Fruit fly (Drosophila melanogaster) whole organism, embryonic: ENCODE data around the gene CG31495.

Experiments
- Aef1 ChIP-seq: fragments of 200-800 bp; sonication (Bioruptor generic); IDR thresholded peaks from 3 replicates; pipeline ENCODE4 v1.3.6; 2022; ENCODE audit warnings: missing biosample characterization, missing genetic modification characterization
- Atf3 ChIP-seq: fragments of 200-800 bp; sonication (Bioruptor generic); optimal IDR thresholded peaks from 3 replicates; lab custom pipeline; 2016; ENCODE audit warnings: missing biosample characterization, missing genetic modification characterization
- CG10147 ChIP-seq: fragments of 200-800 bp; sonication (Bioruptor generic); optimal IDR thresholded peaks from 2 replicates; lab custom pipeline; 2019; ENCODE audit warnings: missing biosample characterization, mild to moderate bottlenecking, missing genetic modification characterization, moderate library complexity
- CG11504 ChIP-seq: fragments of 200-800 bp; sonication (Bioruptor generic); optimal IDR thresholded peaks from 3 replicates; lab custom pipeline; 2019; ENCODE audit warnings: missing biosample characterization, mild to moderate bottlenecking, missing genetic modification characterization, moderate library complexity
- CG12299 ChIP-seq: fragments of 200-800 bp; sonication (Bioruptor generic); optimal IDR thresholded peaks from 2 replicates; lab custom pipeline; 2018; ENCODE audit warnings: missing biosample characterization, mild to moderate bottlenecking, missing genetic modification characterization
- CG13424 ChIP-seq: fragments of 200-800 bp; sonication (Bioruptor generic); optimal IDR thresholded peaks from 2 replicates; lab custom pipeline; 2019; ENCODE audit warnings: missing biosample characterization, mild to moderate bottlenecking, missing genetic modification characterization, moderate library complexity
- CG13624 ChIP-seq: fragments of 200-800 bp; sonication (Bioruptor generic); optimal IDR thresholded peaks from 2 replicates; lab custom pipeline; 2016; ENCODE audit warnings: missing biosample characterization, missing genetic modification characterization
- CG14014 ChIP-seq: fragments of 200-800 bp; sonication (Bioruptor generic); IDR thresholded peaks from 2 replicates; pipeline ENCODE4 v1.3.6; 2022; ENCODE audit warnings: missing biosample characterization, missing genetic modification characterization
- CG15073 ChIP-seq: fragments of 200-800 bp; sonication (Bioruptor generic); optimal IDR thresholded peaks from 2 replicates; lab custom pipeline; 2016; ENCODE audit warnings: missing biosample characterization, missing genetic modification characterization
- CG15601 ChIP-seq: fragments of 200-800 bp; sonication (Bioruptor generic); optimal IDR thresholded peaks from 3 replicates; lab custom pipeline; 2019; ENCODE audit warnings: missing biosample characterization, mild to moderate bottlenecking, missing genetic modification characterization, moderate library complexity
- CG16813 ChIP-seq: fragments of 200-800 bp; sonication (Bioruptor generic); IDR thresholded peaks from 3 replicates; pipeline ENCODE4 v1.3.6; 2022; ENCODE audit warnings: missing biosample characterization, missing genetic modification characterization; ENCODE audit not compliant: partially characterized antibody
- CG17359 ChIP-seq: fragments of 200-800 bp; sonication (Bioruptor generic); optimal IDR thresholded peaks from 3 replicates; lab custom pipeline; 2018; ENCODE audit warnings: missing biosample characterization, mild to moderate bottlenecking, missing genetic modification characterization, moderate library complexity
- CG17912 ChIP-seq: fragments of 200-800 bp; sonication (Bioruptor generic); optimal IDR thresholded peaks from 2 replicates; lab custom pipeline; 2018; ENCODE audit warnings: missing biosample characterization, mild to moderate bottlenecking, missing genetic modification characterization
- CG1792 ChIP-seq: fragments of 200-800 bp; sonication (Bioruptor generic); optimal IDR thresholded peaks from 2 replicates; lab custom pipeline; 2016; ENCODE audit warnings: missing biosample characterization, missing genetic modification characterization
- CG18599 ChIP-seq: fragments of 200-800 bp; sonication (Bioruptor generic); optimal IDR thresholded peaks from 3 replicates; lab custom pipeline; 2017; ENCODE audit warnings: missing biosample characterization, missing genetic modification characterization, mild to moderate bottlenecking, moderate library complexity, missing genetic modification reagents
- CG2202 ChIP-seq: fragments of 200-800 bp; sonication (Bioruptor generic); optimal IDR thresholded peaks from 2 replicates; lab custom pipeline; 2018; ENCODE audit warnings: missing biosample characterization, mild to moderate bottlenecking, missing genetic modification characterization
- CG3838 ChIP-seq: fragments of 200-800 bp; sonication (Bioruptor generic); optimal IDR thresholded peaks from 3 replicates; lab custom pipeline; 2016; ENCODE audit warnings: missing biosample characterization, missing genetic modification characterization
- CG42726 ChIP-seq: fragments of 200-800 bp; sonication (Bioruptor generic); IDR thresholded peaks from 2 replicates; pipeline ENCODE4 v1.3.6; 2022; ENCODE audit warnings: missing biosample characterization, missing genetic modification characterization; ENCODE audit not compliant: partially characterized antibody
- CG43689 ChIP-seq: fragments of 200-800 bp; sonication (Bioruptor generic); IDR thresholded peaks from 2 replicates; pipeline ENCODE4 v1.3.6; 2022; ENCODE audit warnings: missing biosample characterization, missing genetic modification characterization
- CG4854 ChIP-seq: fragments of 200-800 bp; sonication (Bioruptor generic); optimal IDR thresholded peaks from 2 replicates; lab custom pipeline; 2016; ENCODE audit warnings: missing biosample characterization, missing genetic modification characterization, inconsistent platforms
- CG6254 ChIP-seq: fragments of 200-800 bp; sonication (Bioruptor generic); optimal IDR thresholded peaks from 3 replicates; lab custom pipeline; 2017; ENCODE audit warnings: mild to moderate bottlenecking, missing biosample characterization, missing genetic modification reagents, missing genetic modification characterization
- CG7839 ChIP-seq: fragments of 200-800 bp; sonication (Bioruptor generic); optimal IDR thresholded peaks from 3 replicates; lab custom pipeline; 2018; ENCODE audit warnings: missing biosample characterization, mild to moderate bottlenecking, missing genetic modification characterization, moderate library complexity
- CTCF ChIP-seq: fragments of 200-800 bp; sonication (Bioruptor generic); optimal IDR thresholded peaks from 2 replicates; lab custom pipeline; 2017; ENCODE audit warnings: missing biosample characterization, mild to moderate bottlenecking, missing genetic modification characterization, moderate library complexity
- Eip74EF ChIP-seq, 2 experiments: fragments of 200-800 bp in 1 of 2; fragments of >200 bp in 1 of 2; sonication (Bioruptor generic) in 1 of 2; optimal IDR thresholded peaks; 2 replicates each; lab custom pipeline; 2017 to 2019; ENCODE audit warnings: missing biosample characterization in 2 of 2, missing genetic modification characterization in 2 of 2, mild to moderate bottlenecking in 1 of 2, moderate library complexity in 1 of 2
- Jarid2 ChIP-seq: fragments of 200-800 bp; sonication (Bioruptor generic); optimal IDR thresholded peaks from 3 replicates; lab custom pipeline; 2017; ENCODE audit warnings: mild to moderate bottlenecking, missing biosample characterization, missing genetic modification reagents, missing genetic modification characterization
- MESR4 ChIP-seq: fragments of 200-800 bp; sonication (Bioruptor generic); optimal IDR thresholded peaks from 2 replicates; lab custom pipeline; 2018; ENCODE audit warnings: missing biosample characterization, mild to moderate bottlenecking, missing genetic modification characterization, moderate library complexity
- Mrtf ChIP-seq: fragments of 200-800 bp; sonication (Bioruptor generic); IDR thresholded peaks from 3 replicates; pipeline ENCODE4 v1.3.6; 2022; ENCODE audit warnings: missing biosample characterization, missing genetic modification characterization
- Myb ChIP-seq: fragments of 200-800 bp; sonication (Bioruptor generic); optimal IDR thresholded peaks from 2 replicates; lab custom pipeline; 2016; ENCODE audit warnings: missing biosample characterization, missing genetic modification characterization
- NFAT ChIP-seq: fragments of 200-800 bp; sonication (Bioruptor generic); IDR thresholded peaks from 2 replicates; pipeline ENCODE4 v1.3.6; 2022; ENCODE audit warnings: missing biosample characterization, missing genetic modification characterization
- Neu2 ChIP-seq: fragments of 200-800 bp; sonication (Bioruptor generic); optimal IDR thresholded peaks from 3 replicates; lab custom pipeline; 2016; ENCODE audit warnings: missing biosample characterization, missing genetic modification characterization, borderline replicate concordance
- Oaz ChIP-seq: fragments of 200-800 bp; sonication (Bioruptor generic); IDR thresholded peaks from 2 replicates; pipeline ENCODE4 v1.3.6; 2022; ENCODE audit warnings: missing biosample characterization, missing genetic modification characterization
- Sry-δ ChIP-seq: fragments of 200-800 bp; sonication (Bioruptor generic); optimal IDR thresholded peaks from 2 replicates; lab custom pipeline; 2016; ENCODE audit warnings: missing biosample characterization, missing genetic modification characterization
- Usf ChIP-seq: fragments of 200-800 bp; sonication (Bioruptor generic); optimal IDR thresholded peaks from 2 replicates; lab custom pipeline; 2017; ENCODE audit warnings: missing genotype, missing biosample characterization, missing genetic modification characterization
- YL-1 ChIP-seq: fragments of 200-800 bp; sonication (Bioruptor generic); optimal IDR thresholded peaks from 3 replicates; lab custom pipeline; 2017; ENCODE audit warnings: missing biosample characterization, mild to moderate bottlenecking, missing genetic modification characterization
- ab ChIP-seq: fragments of 200-800 bp; sonication (Bioruptor generic); optimal IDR thresholded peaks from 2 replicates; lab custom pipeline; 2016; ENCODE audit warnings: missing biosample characterization, missing genetic modification characterization
- ato ChIP-seq: fragments of 200-800 bp; sonication (Bioruptor generic); IDR thresholded peaks from 2 replicates; pipeline ENCODE4 v1.3.6; 2022; ENCODE audit warnings: missing biosample characterization, missing genetic modification characterization; ENCODE audit not compliant: partially characterized antibody
- bcd ChIP-seq: fragments of 200-800 bp; sonication (Bioruptor generic); optimal IDR thresholded peaks from 2 replicates; lab custom pipeline; 2017; ENCODE audit warnings: missing biosample characterization, mild to moderate bottlenecking, missing genetic modification characterization
- cad ChIP-seq: fragments of >200 bp; optimal IDR thresholded peaks from 2 replicates; lab custom pipeline; 2017; ENCODE audit warnings: missing biosample characterization, missing genetic modification characterization
- esg ChIP-seq: fragments of 200-800 bp; sonication (Bioruptor generic); conservative IDR thresholded peaks from 2 replicates; pipeline ENCODE4 v1.3.6; 2022; ENCODE audit warnings: missing biosample characterization, missing genetic modification characterization
- fd3F ChIP-seq: fragments of 200-800 bp; sonication (Bioruptor generic); optimal IDR thresholded peaks from 2 replicates; lab custom pipeline; 2018; ENCODE audit warnings: missing biosample characterization, mild to moderate bottlenecking, missing genetic modification characterization, moderate library complexity
- gfzf ChIP-seq: fragments of 200-800 bp; sonication (Bioruptor generic); optimal IDR thresholded peaks from 2 replicates; lab custom pipeline; 2016; ENCODE audit warnings: missing biosample characterization, mild to moderate bottlenecking, missing genetic modification characterization, moderate library complexity
- kni ChIP-seq: fragments of 200-800 bp; sonication (Bioruptor generic); optimal IDR thresholded peaks from 3 replicates; lab custom pipeline; 2017; ENCODE audit warnings: mild to moderate bottlenecking, missing biosample characterization, missing genetic modification reagents, missing genetic modification characterization
- maf-S ChIP-seq: fragments of 200-800 bp; sonication (Bioruptor generic); optimal IDR thresholded peaks from 2 replicates; lab custom pipeline; 2016; ENCODE audit warnings: missing biosample characterization, missing genetic modification characterization
- nerfin-1 ChIP-seq: fragments of 200-800 bp; sonication (Bioruptor generic); optimal IDR thresholded peaks from 3 replicates; lab custom pipeline; 2019; ENCODE audit warnings: missing biosample characterization, mild to moderate bottlenecking, missing genetic modification characterization, moderate library complexity
- pb ChIP-seq: fragments of 200-800 bp; sonication (Bioruptor generic); optimal IDR thresholded peaks from 3 replicates; lab custom pipeline; 2016; ENCODE audit warnings: missing biosample characterization, missing genetic modification characterization
- ranshi ChIP-seq: fragments of 200-800 bp; sonication (Bioruptor generic); IDR thresholded peaks from 2 replicates; pipeline ENCODE4 v1.3.6; 2022; ENCODE audit warnings: missing biosample characterization, missing genetic modification characterization
- row ChIP-seq: fragments of 200-800 bp; sonication (Bioruptor generic); IDR thresholded peaks from 3 replicates; pipeline ENCODE4 v1.3.6; 2022; ENCODE audit warnings: missing biosample characterization, missing genetic modification characterization
- slou ChIP-seq: fragments of 200-800 bp; sonication (Bioruptor generic); optimal IDR thresholded peaks from 3 replicates; lab custom pipeline; 2016; ENCODE audit warnings: missing biosample characterization, missing genetic modification characterization
- sob ChIP-seq: fragments of 200-800 bp; sonication (Bioruptor generic); IDR thresholded peaks from 2 replicates; pipeline ENCODE4 v1.3.6; 2022; ENCODE audit warnings: missing biosample characterization, missing genetic modification characterization
- tin ChIP-seq: fragments of 200-800 bp; sonication (Bioruptor generic); optimal IDR thresholded peaks from 3 replicates; lab custom pipeline; 2016; ENCODE audit warnings: missing biosample characterization, missing genetic modification characterization

The CG31495 gene

dm6 chr3R:13793979-13794665 is 45.6 kb downstream of the CG31495 start (continued):
- no peak for TF ChIP-seq CG16813 (GFP tag; lab: Robert Waterston, UW)
- no peak for TF ChIP-seq Neu2 (GFP tag; lab: Kevin White, UChicago)
- TF ChIP-seq Aef1 (GFP tag; lab: Robert Waterston, UW) = no peak
- TF ChIP-seq Usf (GFP tag; lab: Kevin White, UChicago) = peak; percentile 33
- TF ChIP-seq Eip74EF (GFP tag; optimal IDR thresholded peaks at IDR 0.05; lab: Kevin White, UChicago) = peak in 1 of 2 experiments; percentile 4
- TF ChIP-seq CG7839 (tag; lab: Kevin White, UChicago) = peak; percentile 71
- no peak for TF ChIP-seq Sry-δ (GFP tag; lab: Kevin White, UChicago)
- TF ChIP-seq nerfin-1 (tag; lab: Kevin White, UChicago) = peak; percentile 66
- no peak for TF ChIP-seq pb (GFP tag; lab: Kevin White, UChicago)
- TF ChIP-seq YL-1 (GFP tag; lab: Kevin White, UChicago) = no peak
- TF ChIP-seq CG1792 (GFP tag; lab: Kevin White, UChicago) = no peak
- TF ChIP-seq CG42726 (GFP tag; lab: Robert Waterston, UW) = no peak
- TF ChIP-seq ab (GFP tag; lab: Kevin White, UChicago) = no peak
- TF ChIP-seq CG14014 (GFP tag; lab: Robert Waterston, UW) = no peak
- no peak for TF ChIP-seq CG17912 (GFP tag; lab: Kevin White, UChicago)
- no peak for TF ChIP-seq CG15073
- TF ChIP-seq MESR4 = no peak
- no peak for TF ChIP-seq CG43689 (GFP tag; lab: Robert Waterston, UW)
- TF ChIP-seq CG3838 (GFP tag; lab: Kevin White, UChicago) = peak; percentile 31
- peak; percentile 81 for TF ChIP-seq CG11504 (tag; lab: Kevin White, UChicago)
- TF ChIP-seq Myb = no peak
- TF ChIP-seq CG12299 = peak; percentile 6
- TF ChIP-seq gfzf = no peak
- peak; percentile 67 for TF ChIP-seq row
- TF ChIP-seq maf-S (GFP tag; lab: Kevin White, UChicago) = no peak
- no peak for TF ChIP-seq NFAT (GFP tag; lab: Robert Waterston, UW)
- no peak for TF ChIP-seq CG4854 (GFP tag; lab: Kevin White, UChicago)
- TF ChIP-seq bcd (GFP tag; lab: Kevin White, UChicago) = peak; percentile 52
- peak; percentile 82 for TF ChIP-seq CG15601
- no peak for TF ChIP-seq slou (GFP tag; lab: Kevin White, UChicago)
- TF ChIP-seq CG17359 (tag; lab: Kevin White, UChicago) = peak; percentile 73
- TF ChIP-seq CG2202 (tag; lab: Kevin White, UChicago) = peak; percentile 70
- TF ChIP-seq CG6254 (GFP tag; lab: Kevin White, UChicago) = peak; percentile 55
- peak; percentile 64 for TF ChIP-seq esg (GFP tag; lab: Robert Waterston, UW)
- no peak for TF ChIP-seq CTCF (GFP tag; lab: Kevin White, UChicago)
- peak; percentile 17; the same call in 1 of the 2 replicates for TF ChIP-seq sob (GFP tag; lab: Robert Waterston, UW)
- TF ChIP-seq CG18599 (GFP tag; lab: Kevin White, UChicago) = peak; percentile 57
- no peak for TF ChIP-seq ato (GFP tag; lab: Robert Waterston, UW)
- 0 out of 2 replicates have a peak, but pooled peaks have one; percentile 25 for TF ChIP-seq ranshi (GFP tag; lab: Robert Waterston, UW)
- no peak for TF ChIP-seq CG13624 (GFP tag; lab: Kevin White, UChicago)
- TF ChIP-seq CG10147 = peak; percentile 27
- TF ChIP-seq kni (GFP tag; lab: Kevin White, UChicago) = no peak
- TF ChIP-seq Mrtf (GFP tag; lab: Robert Waterston, UW) = peak; percentile 45; the same call in 1 of the 3 replicates
- TF ChIP-seq tin = peak; percentile 34
- no peak for TF ChIP-seq Oaz
- peak; percentile 78 for TF ChIP-seq CG13424 (tag; lab: Kevin White, UChicago)
- TF ChIP-seq fd3F (GFP tag; lab: Kevin White, UChicago) = peak; percentile 2
- TF ChIP-seq Atf3 (GFP tag; lab: Kevin White, UChicago) = no peak
- peak; percentile 40 for TF ChIP-seq Jarid2 (GFP tag; lab: Kevin White, UChicago)
- no peak for TF ChIP-seq cad (GFP tag; lab: Kevin White, UChicago)
